Worm (Caenorhabditis elegans) whole organism, L1 larva: ENCODE data around the gene sto-6.

Source experiments
- C04F5.9 ChIP-seq: sonication (generic microtip); optimal IDR thresholded peaks from 2 replicates; lab custom pipeline; 2016; ENCODE audit warnings: missing genetic modification characterization, missing compliant biosample characterization
- aly-2 ChIP-seq: fragments of 150-350 bp; optimal IDR thresholded peaks from 2 replicates; lab custom pipeline; 2014; ENCODE audit warnings: missing biosample characterization, missing genetic modification characterization
- ama-1 ChIP-seq: fragments of 150-350 bp; optimal IDR thresholded peaks from 2 replicates; lab custom pipeline; 2014
- blmp-1 ChIP-seq: fragments of 150-350 bp; optimal IDR thresholded peaks from 2 replicates; lab custom pipeline; 2014; ENCODE audit warnings: missing biosample characterization, missing genetic modification characterization
- ceh-8 ChIP-seq: fragments of 200-800 bp; sonication (Bioruptor generic); optimal IDR thresholded peaks from 2 replicates; lab custom pipeline; 2018; ENCODE audit warnings: mild to moderate bottlenecking, missing genetic modification characterization, moderate library complexity, missing compliant biosample characterization
- ceh-82 ChIP-seq, 3 experiments: fragments of 150-350 bp in 1 of 3; sonication (generic microtip) in 2 of 3; optimal IDR thresholded peaks; 2 replicates each; lab custom pipeline; 2014 to 2017; ENCODE audit warnings: missing biosample characterization in 3 of 3, missing genetic modification characterization in 3 of 3
- ceh-88 ChIP-seq: fragments of 200-800 bp; sonication (Bioruptor generic); IDR thresholded peaks from 2 replicates; pipeline ENCODE4 v1.3.6; 2022; ENCODE audit warnings: missing genetic modification characterization, missing compliant biosample characterization
- ceh-90 ChIP-seq: sonication (generic microtip); optimal IDR thresholded peaks from 2 replicates; lab custom pipeline; 2016; ENCODE audit warnings: missing genetic modification characterization, missing compliant biosample characterization
- dpl-1 ChIP-seq, 3 experiments: fragments of 150-350 bp in 2 of 3; sonication (generic microtip) in 1 of 3; optimal IDR thresholded peaks; 2 replicates each; lab custom pipeline; 2014 to 2017; ENCODE audit warnings: missing biosample characterization in 3 of 3, missing genetic modification characterization in 3 of 3, missing genetic modification reagents in 3 of 3
- dsc-1 ChIP-seq: sonication (generic microtip); optimal IDR thresholded peaks from 2 replicates; lab custom pipeline; 2016; ENCODE audit warnings: mild to moderate bottlenecking, missing genetic modification characterization, missing compliant biosample characterization
- efl-3 ChIP-seq: fragments of 200-800 bp; sonication (Bioruptor generic); optimal IDR thresholded peaks from 2 replicates; lab custom pipeline; 2018; ENCODE audit warnings: mild to moderate bottlenecking, missing genetic modification characterization, missing compliant biosample characterization
- elt-2 ChIP-seq: sonication (generic microtip); optimal IDR thresholded peaks from 2 replicates; lab custom pipeline; 2016; ENCODE audit warnings: missing genetic modification characterization, mild to moderate bottlenecking, inconsistent platforms, missing compliant biosample characterization, missing genetic modification reagents
- elt-3 ChIP-seq, 6 experiments: fragments of 150-350 bp in 1 of 6; sonication (generic microtip); optimal IDR thresholded peaks; 2 replicates each; lab custom pipeline; 2017 to 2018; ENCODE audit warnings: missing biosample characterization in 6 of 6, missing genetic modification characterization in 6 of 6, inconsistent platforms in 1 of 6
- fkh-10 ChIP-seq: sonication (generic microtip); optimal IDR thresholded peaks from 2 replicates; lab custom pipeline; 2017; ENCODE audit warnings: missing biosample characterization, missing genetic modification reagents, missing genetic modification characterization
- irx-1 ChIP-seq: sonication (generic microtip); optimal IDR thresholded peaks from 2 replicates; lab custom pipeline; 2016; ENCODE audit warnings: missing genetic modification characterization, missing compliant biosample characterization
- jun-1 ChIP-seq: fragments of 150-350 bp; optimal IDR thresholded peaks from 2 replicates; lab custom pipeline; 2014; ENCODE audit warnings: missing biosample characterization, missing genetic modification reagents, missing genetic modification characterization
- lin-13 ChIP-seq: fragments of 150-350 bp; optimal IDR thresholded peaks from 2 replicates; lab custom pipeline; 2014; ENCODE audit warnings: missing biosample characterization, missing genetic modification reagents, missing genetic modification characterization
- lin-15B ChIP-seq: fragments of 150-350 bp; sonication (generic microtip); optimal IDR thresholded peaks from 3 replicates; lab custom pipeline; 2014; ENCODE audit warnings: missing biosample characterization, missing genetic modification characterization
- lin-35 ChIP-seq, 2 experiments: fragments of 150-350 bp; optimal IDR thresholded peaks; 2 replicates each; lab custom pipeline; 2014; ENCODE audit warnings: missing biosample characterization in 2 of 2, missing genetic modification characterization in 2 of 2, missing genetic modification reagents in 2 of 2
- lir-3 ChIP-seq: sonication (generic microtip); optimal IDR thresholded peaks from 2 replicates; lab custom pipeline; 2016; ENCODE audit warnings: mild to moderate bottlenecking, missing genetic modification characterization, moderate library complexity, missing compliant biosample characterization; ENCODE audit not compliant: poor library complexity
- lsy-2 ChIP-seq, 2 experiments: fragments of 150-350 bp; optimal IDR thresholded peaks; 2 replicates each; lab custom pipeline; 2014; ENCODE audit warnings: missing biosample characterization in 2 of 2, missing genetic modification characterization in 2 of 2
- mab-9 ChIP-seq: fragments of 200-800 bp; sonication (Bioruptor generic); IDR thresholded peaks from 2 replicates; pipeline ENCODE4 v1.3.6; 2022; ENCODE audit warnings: missing genetic modification reagents, missing genetic modification characterization, missing compliant biosample characterization
- mdl-1 ChIP-seq, 2 experiments: fragments of 150-350 bp; optimal IDR thresholded peaks; 2 replicates each; lab custom pipeline; 2014 to 2017; ENCODE audit warnings: missing biosample characterization in 2 of 2, missing genetic modification characterization in 2 of 2, inconsistent platforms in 1 of 2
- nhr-20 ChIP-seq: sonication (generic microtip); optimal IDR thresholded peaks from 2 replicates; lab custom pipeline; 2016; ENCODE audit warnings: mild to moderate bottlenecking, missing genetic modification characterization, missing compliant biosample characterization
- nhr-28 ChIP-seq: fragments of 150-350 bp; optimal IDR thresholded peaks from 2 replicates; lab custom pipeline; 2014; ENCODE audit warnings: missing biosample characterization, missing genetic modification characterization
- nhr-47 ChIP-seq: sonication (generic microtip); optimal IDR thresholded peaks from 2 replicates; lab custom pipeline; 2016; ENCODE audit warnings: mild to moderate bottlenecking, missing genetic modification characterization, moderate library complexity, missing compliant biosample characterization
- nhr-84 ChIP-seq: sonication (generic microtip); optimal IDR thresholded peaks from 2 replicates; lab custom pipeline; 2017; ENCODE audit warnings: missing biosample characterization, missing genetic modification characterization
- nhr-90 ChIP-seq: sonication (generic microtip); optimal IDR thresholded peaks from 2 replicates; lab custom pipeline; 2016; ENCODE audit warnings: mild to moderate bottlenecking, missing genetic modification characterization, missing compliant biosample characterization; ENCODE audit not compliant: poor library complexity
- pag-3 ChIP-seq: sonication (generic microtip); optimal IDR thresholded peaks from 2 replicates; lab custom pipeline; 2017; ENCODE audit warnings: missing genetic modification characterization, mild to moderate bottlenecking, missing compliant biosample characterization, antibody characterized with exemption, borderline replicate concordance; ENCODE audit not compliant: insufficient read depth
- pax-3 ChIP-seq: fragments of 200-800 bp; sonication (Bioruptor generic); optimal IDR thresholded peaks from 2 replicates; lab custom pipeline; 2018; ENCODE audit warnings: mild to moderate bottlenecking, missing genetic modification characterization, moderate library complexity, missing compliant biosample characterization
- pqm-1 ChIP-seq: sonication (generic microtip); optimal IDR thresholded peaks from 3 replicates; lab custom pipeline; 2017; ENCODE audit warnings: missing biosample characterization, missing genetic modification characterization
- rnt-1 ChIP-seq: sonication (generic microtip); optimal IDR thresholded peaks from 2 replicates; lab custom pipeline; 2016; ENCODE audit warnings: mild to moderate bottlenecking, missing genetic modification characterization, moderate library complexity, missing compliant biosample characterization
- skn-1 ChIP-seq: fragments of 150-350 bp; optimal IDR thresholded peaks from 2 replicates; lab custom pipeline; 2014; ENCODE audit warnings: missing biosample characterization, missing genetic modification characterization
- snpc-4 ChIP-seq: fragments of 150-350 bp; optimal IDR thresholded peaks from 2 replicates; lab custom pipeline; 2014; ENCODE audit warnings: missing biosample characterization, missing genetic modification characterization
- snu-23 ChIP-seq: sonication (generic microtip); optimal IDR thresholded peaks from 2 replicates; lab custom pipeline; 2016; ENCODE audit warnings: missing genetic modification characterization, missing compliant biosample characterization
- sox-4 ChIP-seq: sonication (generic microtip); optimal IDR thresholded peaks from 2 replicates; lab custom pipeline; 2016; ENCODE audit warnings: missing genetic modification characterization, missing compliant biosample characterization
- sup-37 ChIP-seq: fragments of 200-800 bp; sonication (Bioruptor generic); optimal IDR thresholded peaks from 2 replicates; lab custom pipeline; 2018; ENCODE audit warnings: mild to moderate bottlenecking, missing genetic modification characterization, missing compliant biosample characterization
- tbx-2 ChIP-seq: sonication (generic microtip); optimal IDR thresholded peaks from 2 replicates; lab custom pipeline; 2016; ENCODE audit warnings: missing genetic modification characterization, missing compliant biosample characterization
- unc-86 ChIP-seq: sonication (generic microtip); optimal IDR thresholded peaks from 2 replicates; lab custom pipeline; 2016; ENCODE audit warnings: missing genetic modification characterization, missing compliant biosample characterization
- xbp-1 ChIP-seq: sonication (generic microtip); optimal IDR thresholded peaks from 2 replicates; lab custom pipeline; 2016; ENCODE audit warnings: missing genetic modification characterization, missing compliant biosample characterization
- zag-1 ChIP-seq: fragments of 150-350 bp; optimal IDR thresholded peaks from 2 replicates; lab custom pipeline; 2014; ENCODE audit warnings: missing biosample characterization, missing genetic modification characterization
- zip-4 ChIP-seq: fragments of 200-800 bp; sonication (Bioruptor generic); optimal IDR thresholded peaks from 2 replicates; lab custom pipeline; 2018; ENCODE audit warnings: mild to moderate bottlenecking, missing genetic modification characterization, moderate library complexity, missing compliant biosample characterization
- ztf-4 ChIP-seq: fragments of 150-350 bp; optimal IDR thresholded peaks from 2 replicates; lab custom pipeline; 2014; ENCODE audit warnings: missing biosample characterization, missing genetic modification characterization

The sto-6 gene

ce11 chrX:11603234-11604108, 28.7 kb upstream of the sto-6 start (continued):
- TF ChIP-seq ama-1 (lab: Kevin White, UChicago) (peak; percentile 61), lsy-2 (tag; optimal IDR thresholded peaks at IDR 0.05; lab: Kevin White, UChicago) (peak; percentile 52 to 70), zag-1 (no peak), dsc-1 (tag; lab: Kevin White, UChicago) (peak; percentile 56), jun-1 (tag; lab: Kevin White, UChicago) (peak; percentile 27), aly-2 (tag; lab: Kevin White, UChicago) (peak; percentile 78), snu-23 (GFP tag; lab: Kevin White, UChicago) (peak; percentile 58), nhr-20 (tag; lab: Kevin White, UChicago) (peak; percentile 23), nhr-47 (tag; lab: Kevin White, UChicago) (peak; percentile 47), nhr-90 (tag; lab: Kevin White, UChicago) (peak; percentile 63), xbp-1 (tag; lab: Kevin White, UChicago) (peak; percentile 16), nhr-84 (tag; lab: Kevin White, UChicago) (no peak)

- no peak for TF ChIP-seq elt-2 (tag; lab: Kevin White, UChicago)
- TF ChIP-seq ama-1 (lab: Kevin White, UChicago), result peak; percentile 36
- peak; percentile 36 for TF ChIP-seq rnt-1 (tag; lab: Kevin White, UChicago)
- peak; percentile 42 for TF ChIP-seq ceh-90 (tag; lab: Kevin White, UChicago)
- TF ChIP-seq ceh-82 (tag; optimal IDR thresholded peaks at IDR 0.05; lab: Kevin White, UChicago), result peak in 1 of 3 experiments; percentile 7
- TF ChIP-seq, all 84 proteins: peak for 4
These were observed 26.9 kb upstream of the sto-6 start, which contains the start of gene ftt-2 for ce11 chrX:11605214-11605765. TSS of gene ftt-2 (minus strand) at chrX:11605419.

ce11 chrX:11605766-11606490, 26.3 kb upstream of the sto-6 start:
- peak in 4 of 6 experiments; percentile 17 to 94 (median 60) for TF ChIP-seq elt-3 (tag; optimal IDR thresholded peaks at IDR 0.05; lab: Kevin White, UChicago)
- TF ChIP-seq lin-15B (tag; lab: Kevin White, UChicago), result peak; percentile 10
- TF ChIP-seq pag-3 (tag; lab: Kevin White, UChicago), result no peak
- TF ChIP-seq dsc-1 (tag; lab: Kevin White, UChicago), result peak; percentile 99
- TF ChIP-seq fkh-10 (GFP tag; lab: Kevin White, UChicago), result peak; percentile 78
- peak; percentile 89 for TF ChIP-seq sox-4 (tag; lab: Kevin White, UChicago)
- peak; percentile 51 for TF ChIP-seq lin-13 (GFP tag; lab: Kevin White, UChicago)
- TF ChIP-seq ztf-4 (tag; lab: Kevin White, UChicago), result peak; percentile 76
- peak; percentile 28 for TF ChIP-seq blmp-1 (tag; lab: Kevin White, UChicago)
- peak; percentile 35 to 81 for TF ChIP-seq lin-35 (GFP tag; optimal IDR thresholded peaks at IDR 0.05; lab: Kevin White, UChicago)
- peak; percentile 80 for TF ChIP-seq ceh-8 (GFP tag; lab: Kevin White, UChicago)
- peak; percentile 22 for TF ChIP-seq zag-1
- peak in 1 of 2 experiments; percentile 43 for TF ChIP-seq mdl-1 (tag; optimal IDR thresholded peaks at IDR 0.05; lab: Kevin White, UChicago)
- TF ChIP-seq nhr-28 (tag; lab: Kevin White, UChicago), result no peak
- peak; percentile 66 for TF ChIP-seq snpc-4 (tag; lab: Kevin White, UChicago)
- TF ChIP-seq nhr-84 (tag; lab: Kevin White, UChicago), result no peak
- peak; percentile 83 for TF ChIP-seq efl-3
- TF ChIP-seq ceh-88 (GFP tag; lab: Robert Waterston, UW), result peak; percentile 88
- peak; percentile 95 for TF ChIP-seq tbx-2 (tag; lab: Kevin White, UChicago)
- peak; percentile 99 for TF ChIP-seq pax-3 (tag; lab: Kevin White, UChicago)
- peak; percentile 100 for TF ChIP-seq zip-4
- TF ChIP-seq unc-86 (tag; lab: Kevin White, UChicago), result peak; percentile 98
- TF ChIP-seq sup-37, result peak; percentile 88
- TF ChIP-seq pqm-1 (tag; lab: Kevin White, UChicago), result no peak
- TF ChIP-seq skn-1 (tag; lab: Kevin White, UChicago), result peak; percentile 15
- peak; percentile 66 to 75 (median 69) for TF ChIP-seq dpl-1 (GFP tag; optimal IDR thresholded peaks at IDR 0.05; lab: Kevin White, UChicago)
- peak; percentile 79 for TF ChIP-seq mab-9
- TF ChIP-seq irx-1 (tag; lab: Kevin White, UChicago), result peak; percentile 97
- TF ChIP-seq lir-3 (tag; lab: Kevin White, UChicago), result peak; percentile 65
- peak; percentile 68 for TF ChIP-seq C04F5.9
